ENCODE assay signal across 1 fruit fly cellular context in the genomic region with DNA sequence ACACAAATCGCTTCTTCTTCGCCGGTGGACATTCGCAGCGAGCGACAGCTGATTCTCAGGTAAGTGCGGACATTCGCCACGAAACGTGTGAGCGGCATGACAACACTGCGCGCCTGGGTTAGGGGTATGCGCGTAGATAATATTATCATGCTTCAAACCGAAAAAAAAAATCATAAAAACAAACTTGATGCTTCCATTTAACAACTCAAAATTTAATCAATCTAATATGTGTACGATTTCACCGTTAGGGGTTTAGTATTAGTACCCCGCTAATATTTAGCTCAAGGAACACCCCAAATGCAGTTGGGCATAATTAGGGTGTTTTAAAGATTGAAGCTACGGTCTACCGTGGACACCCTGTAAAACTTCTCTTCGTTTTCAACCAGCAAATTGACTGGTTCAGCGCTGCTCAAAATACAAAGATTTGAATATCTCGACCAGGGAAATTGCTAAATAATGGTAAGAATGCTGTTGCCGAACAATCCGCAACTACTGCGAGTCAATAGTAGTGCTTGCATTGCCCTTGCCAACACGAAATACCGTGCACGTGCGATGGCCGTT.
TF ChIP-seq lines count a peak whose summit lies in the region.

Gene CG17271, minus strand, starts transcription at position 34 of the 561 bp plus-strand sequence.
Gene RpS20, plus strand, starts transcription at position 367 of the 561 bp plus-strand sequence.

TF ChIP-seq in whole organism, embryonic, 481 proteins besides CTCF, POLR2A, EP300 and RAD21 (continued from another document):
- peak; percentile 89 for TF ChIP-seq ewg (GFP tag; optimal IDR thresholded peaks at IDR 0.05; lab: Kevin White, UChicago)
- peak; percentile 81 for TF ChIP-seq Nf-YC (tag; optimal IDR thresholded peaks at IDR 0.05; lab: Kevin White, UChicago)
- no peak for TF ChIP-seq zf30C (GFP tag; optimal IDR thresholded peaks at IDR 0.05; lab: Kevin White, UChicago)
- no peak for TF ChIP-seq Dfd (GFP tag; optimal IDR thresholded peaks at IDR 0.05; lab: Kevin White, UChicago)
- peak; percentile 26; the same call in 1 of the 3 replicates for TF ChIP-seq Opbp (GFP tag; IDR thresholded peaks at IDR 0.05; lab: Robert Waterston, UW; ENCODE audit: partially characterized antibody)
- peak; percentile 72 for TF ChIP-seq psq (GFP tag; optimal IDR thresholded peaks at IDR 0.05; lab: Kevin White, UChicago)
- TF ChIP-seq danr (GFP tag; IDR thresholded peaks at IDR 0.05; lab: Robert Waterston, UW), result peak; percentile 61
- peak; percentile 85 for TF ChIP-seq gsb-n (tag; optimal IDR thresholded peaks at IDR 0.05; lab: Kevin White, UChicago)
- peak; percentile 77 for TF ChIP-seq CG1024 (GFP tag; IDR thresholded peaks at IDR 0.05; lab: Robert Waterston, UW)
- peak; percentile 76; the same call in 1 of the 2 replicates for TF ChIP-seq aop (GFP tag; IDR thresholded peaks at IDR 0.05; lab: Robert Waterston, UW)
- TF ChIP-seq CG4730 (GFP tag; IDR thresholded peaks at IDR 0.05; lab: Robert Waterston, UW), result peak; percentile 87
- TF ChIP-seq bowl (GFP tag; IDR thresholded peaks at IDR 0.05; lab: Robert Waterston, UW), result peak; percentile 73
- peak; percentile 88 for TF ChIP-seq CG10209 (GFP tag; optimal IDR thresholded peaks at IDR 0.05; lab: Kevin White, UChicago)
- peak; percentile 44; the same call in 1 of the 2 replicates for TF ChIP-seq CG17612 (GFP tag; IDR thresholded peaks at IDR 0.05; lab: Robert Waterston, UW)
- peak; percentile 93 for TF ChIP-seq CG16863 (GFP tag; optimal IDR thresholded peaks at IDR 0.05; lab: Kevin White, UChicago)
- no peak for TF ChIP-seq Kr (GFP tag; optimal IDR thresholded peaks at IDR 0.05; lab: Kevin White, UChicago)
- no peak for TF ChIP-seq CG7745 (tag; optimal IDR thresholded peaks at IDR 0.05; lab: Kevin White, UChicago)
- TF ChIP-seq cato (GFP tag; optimal IDR thresholded peaks at IDR 0.05; lab: Kevin White, UChicago; ENCODE audit: borderline replicate concordance), result peak; percentile 86
- TF ChIP-seq Eip74EF (GFP tag; optimal IDR thresholded peaks at IDR 0.05; lab: Kevin White, UChicago), result peak in 1 of 2 experiments; percentile 68
- TF ChIP-seq lmd (GFP tag; IDR thresholded peaks at IDR 0.05; lab: Robert Waterston, UW), result peak; percentile 89
- peak; percentile 87 for TF ChIP-seq CG4328 (GFP tag; optimal IDR thresholded peaks at IDR 0.05; lab: Kevin White, UChicago)
- 0 out of 3 replicates have a peak, but pooled peaks have one; percentile 41 for TF ChIP-seq jigr1 (GFP tag; IDR thresholded peaks at IDR 0.05; lab: Robert Waterston, UW)
TF ChIP-seq in whole organism, embryonic: peak in this region for 437.
